Fruit fly (Drosophila melanogaster) whole organism, prepupa: Measurements from ENCODE around the gene CG15387.

Source experiments
- Blimp-1 ChIP-seq: fragments of 200-800 bp; sonication (Bioruptor generic); optimal IDR thresholded peaks from 3 replicates; lab custom pipeline; 2017; ENCODE audit warnings: missing biosample characterization, missing genetic modification characterization, mild to moderate bottlenecking, moderate library complexity, missing genetic modification reagents
- CG10631 ChIP-seq: fragments of 200-800 bp; sonication (Bioruptor generic); optimal IDR thresholded peaks from 2 replicates; lab custom pipeline; 2016; ENCODE audit warnings: missing biosample characterization, missing genetic modification characterization
- CG10669 ChIP-seq: fragments of 200-800 bp; sonication (Bioruptor generic); optimal IDR thresholded peaks from 3 replicates; lab custom pipeline; 2018; ENCODE audit warnings: missing biosample characterization, mild to moderate bottlenecking, missing genetic modification characterization, moderate library complexity
- CG11294 ChIP-seq: fragments of 200-800 bp; sonication (Bioruptor generic); IDR thresholded peaks from 2 replicates; pipeline ENCODE4 v1.3.6; 2022; ENCODE audit warnings: missing biosample characterization, missing genetic modification characterization
- CG11762 ChIP-seq: fragments of 200-800 bp; sonication (Bioruptor generic); optimal IDR thresholded peaks from 3 replicates; lab custom pipeline; 2016; ENCODE audit warnings: missing biosample characterization, missing genetic modification characterization; ENCODE audit not compliant: insufficient read depth
- CG11902 ChIP-seq: fragments of 200-800 bp; sonication (Bioruptor generic); optimal IDR thresholded peaks from 3 replicates; lab custom pipeline; 2016; ENCODE audit warnings: missing biosample characterization, missing genetic modification characterization
- CG15336 ChIP-seq: fragments of 200-800 bp; sonication (Bioruptor generic); IDR thresholded peaks from 2 replicates; pipeline ENCODE4 v1.3.6; 2022; ENCODE audit warnings: missing biosample characterization, missing genetic modification characterization
- CG1621 ChIP-seq: fragments of 200-800 bp; sonication (Bioruptor generic); optimal IDR thresholded peaks from 3 replicates; lab custom pipeline; 2018; ENCODE audit warnings: missing biosample characterization, mild to moderate bottlenecking, missing genetic modification characterization
- CG16779 ChIP-seq: fragments of 200-800 bp; sonication (Bioruptor generic); optimal IDR thresholded peaks from 3 replicates; lab custom pipeline; 2017; ENCODE audit warnings: missing biosample characterization, mild to moderate bottlenecking, missing genetic modification characterization
- CG3032 ChIP-seq: fragments of 200-800 bp; optimal IDR thresholded peaks from 2 replicates; lab custom pipeline; 2019; ENCODE audit warnings: missing biosample characterization, mild to moderate bottlenecking, missing genetic modification characterization, moderate library complexity
- CG31627 ChIP-seq: fragments of 200-800 bp; sonication (Bioruptor generic); optimal IDR thresholded peaks from 3 replicates; lab custom pipeline; 2016; ENCODE audit warnings: missing biosample characterization, missing genetic modification characterization
- CG32006 ChIP-seq: fragments of 200-800 bp; sonication (Bioruptor generic); optimal IDR thresholded peaks from 3 replicates; lab custom pipeline; 2017; ENCODE audit warnings: missing biosample characterization, mild to moderate bottlenecking, missing genetic modification characterization
- CG34406 ChIP-seq: fragments of 200-800 bp; sonication (Bioruptor generic); optimal IDR thresholded peaks from 3 replicates; lab custom pipeline; 2016; ENCODE audit warnings: missing biosample characterization, missing genetic modification characterization
- CG3919 ChIP-seq: fragments of 200-800 bp; sonication (Bioruptor generic); optimal IDR thresholded peaks from 3 replicates; lab custom pipeline; 2016; ENCODE audit warnings: missing biosample characterization, missing genetic modification characterization
- CG4318 ChIP-seq: fragments of 200-800 bp; sonication (Bioruptor generic); optimal IDR thresholded peaks from 3 replicates; lab custom pipeline; 2017; ENCODE audit warnings: missing biosample characterization, mild to moderate bottlenecking, missing genetic modification characterization
- CG6163 ChIP-seq: fragments of 200-800 bp; sonication (Bioruptor generic); IDR thresholded peaks from 3 replicates; pipeline ENCODE4 v1.3.6; 2022; ENCODE audit warnings: missing biosample characterization, missing genetic modification characterization
- CG6276 ChIP-seq: fragments of 200-800 bp; sonication (Bioruptor generic); optimal IDR thresholded peaks from 2 replicates; lab custom pipeline; 2017; ENCODE audit warnings: missing biosample characterization, mild to moderate bottlenecking, missing genetic modification characterization
- CG6808 ChIP-seq: fragments of 200-800 bp; sonication (Bioruptor generic); optimal IDR thresholded peaks from 3 replicates; lab custom pipeline; 2017; ENCODE audit warnings: missing biosample characterization, missing genetic modification characterization, mild to moderate bottlenecking, moderate library complexity, missing genetic modification reagents
- CG6854 ChIP-seq: fragments of 200-800 bp; sonication (Bioruptor generic); optimal IDR thresholded peaks from 2 replicates; lab custom pipeline; 2017; ENCODE audit warnings: missing biosample characterization, mild to moderate bottlenecking, missing genetic modification characterization
- CG8119 ChIP-seq: fragments of 200-800 bp; sonication (Bioruptor generic); IDR thresholded peaks from 3 replicates; pipeline ENCODE4 v1.3.6; 2022; ENCODE audit warnings: missing biosample characterization, missing genetic modification characterization
- CG8319 ChIP-seq: fragments of 200-800 bp; sonication (Bioruptor generic); optimal IDR thresholded peaks from 3 replicates; lab custom pipeline; 2016; ENCODE audit warnings: missing biosample characterization, missing genetic modification characterization
- CG8632 ChIP-seq: fragments of 200-800 bp; sonication (Bioruptor generic); optimal IDR thresholded peaks from 3 replicates; lab custom pipeline; 2016; ENCODE audit warnings: missing biosample characterization, missing genetic modification characterization
- CG9139 ChIP-seq: fragments of 200-800 bp; sonication (Bioruptor generic); optimal IDR thresholded peaks from 3 replicates; lab custom pipeline; 2017; ENCODE audit warnings: missing biosample characterization, mild to moderate bottlenecking, missing genetic modification characterization
- Eip75B ChIP-seq: fragments of 200-800 bp; sonication (Bioruptor generic); optimal IDR thresholded peaks from 3 replicates; lab custom pipeline; 2016; ENCODE audit warnings: missing biosample characterization, missing genetic modification characterization
- Eip78C ChIP-seq: fragments of 200-800 bp; sonication (Bioruptor generic); peaks from one replicate; lab custom pipeline; 2016; ENCODE audit warnings: missing biosample characterization, missing genetic modification characterization
- Eip93F ChIP-seq: fragments of 200-800 bp; sonication (Bioruptor generic); optimal IDR thresholded peaks from 2 replicates; lab custom pipeline; 2016; ENCODE audit warnings: missing biosample characterization, mild to moderate bottlenecking, missing genetic modification characterization
- Ets96B ChIP-seq: fragments of 200-800 bp; optimal IDR thresholded peaks from 2 replicates; lab custom pipeline; 2019; ENCODE audit warnings: missing biosample characterization, mild to moderate bottlenecking, missing genetic modification characterization, moderate library complexity
- Hr38 ChIP-seq: sonication (Bioruptor generic); optimal IDR thresholded peaks from 2 replicates; lab custom pipeline; 2016; ENCODE audit warnings: missing biosample characterization, missing genetic modification characterization
- Hr39 ChIP-seq: fragments of 200-800 bp; sonication (Bioruptor generic); optimal IDR thresholded peaks from 2 replicates; lab custom pipeline; 2016; ENCODE audit warnings: missing biosample characterization, missing genetic modification characterization
- Hr4 ChIP-seq: fragments of 200-800 bp; sonication (Bioruptor generic); optimal IDR thresholded peaks from 3 replicates; lab custom pipeline; 2016; ENCODE audit warnings: missing biosample characterization, missing genetic modification characterization
- Lpt ChIP-seq: fragments of 200-800 bp; sonication (Bioruptor generic); optimal IDR thresholded peaks from 3 replicates; lab custom pipeline; 2016; ENCODE audit warnings: missing biosample characterization, missing genetic modification characterization
- Met ChIP-seq: fragments of 200-800 bp; sonication (Bioruptor generic); optimal IDR thresholded peaks from 3 replicates; lab custom pipeline; 2016; ENCODE audit warnings: missing biosample characterization, missing genetic modification characterization
- OdsH ChIP-seq: fragments of 200-800 bp; sonication (Bioruptor generic); optimal IDR thresholded peaks from 3 replicates; lab custom pipeline; 2016; ENCODE audit warnings: missing biosample characterization, missing genetic modification characterization
- Smox ChIP-seq: fragments of 200-800 bp; sonication (Bioruptor generic); optimal IDR thresholded peaks from 3 replicates; lab custom pipeline; 2016; ENCODE audit warnings: missing biosample characterization, missing genetic modification characterization
- Sox102F ChIP-seq: fragments of 200-800 bp; sonication (Bioruptor generic); optimal IDR thresholded peaks from 2 replicates; lab custom pipeline; 2016; ENCODE audit warnings: missing biosample characterization, mild to moderate bottlenecking, missing genetic modification characterization
- Sox14 ChIP-seq: fragments of 200-800 bp; sonication (Bioruptor generic); optimal IDR thresholded peaks from 3 replicates; lab custom pipeline; 2016; ENCODE audit warnings: missing biosample characterization, missing genetic modification characterization
- Sox15 ChIP-seq: fragments of 200-800 bp; sonication (Bioruptor generic); optimal IDR thresholded peaks from 3 replicates; lab custom pipeline; 2016; ENCODE audit warnings: missing biosample characterization, missing genetic modification characterization
- achi ChIP-seq: fragments of 200-800 bp; sonication (Bioruptor generic); optimal IDR thresholded peaks from 3 replicates; lab custom pipeline; 2016; ENCODE audit warnings: missing biosample characterization, missing genetic modification characterization
- acj6 ChIP-seq: fragments of 200-800 bp; sonication (Bioruptor generic); optimal IDR thresholded peaks from 3 replicates; lab custom pipeline; 2016; ENCODE audit warnings: missing biosample characterization, missing genetic modification characterization
- cyc ChIP-seq: fragments of 200-800 bp; sonication (Bioruptor generic); optimal IDR thresholded peaks from 3 replicates; lab custom pipeline; 2016; ENCODE audit warnings: missing biosample characterization, missing genetic modification characterization
- dac ChIP-seq: fragments of 200-800 bp; sonication (Bioruptor generic); optimal IDR thresholded peaks from 2 replicates; lab custom pipeline; 2017; ENCODE audit warnings: missing biosample characterization, mild to moderate bottlenecking, missing genetic modification characterization
- eg ChIP-seq: fragments of 200-800 bp; sonication (Bioruptor generic); IDR thresholded peaks from 3 replicates; pipeline ENCODE4 v1.3.6; 2022; ENCODE audit warnings: missing biosample characterization, missing genetic modification characterization
- esn ChIP-seq: fragments of 200-800 bp; sonication (Bioruptor generic); optimal IDR thresholded peaks from 2 replicates; lab custom pipeline; 2016; ENCODE audit warnings: missing biosample characterization, mild to moderate bottlenecking, missing genetic modification characterization, moderate library complexity
- fd59A ChIP-seq: fragments of 200-800 bp; sonication (Bioruptor generic); optimal IDR thresholded peaks from 2 replicates; lab custom pipeline; 2017; ENCODE audit warnings: missing biosample characterization, mild to moderate bottlenecking, missing genetic modification characterization, missing genetic modification reagents
- fd85E ChIP-seq: fragments of 200-800 bp; sonication (Bioruptor generic); optimal IDR thresholded peaks from 3 replicates; lab custom pipeline; 2016; ENCODE audit warnings: missing biosample characterization, missing genetic modification characterization
- lz ChIP-seq: fragments of 200-800 bp; sonication (Bioruptor generic); optimal IDR thresholded peaks from 3 replicates; lab custom pipeline; 2016; ENCODE audit warnings: missing biosample characterization, missing genetic modification characterization
- pdm3 ChIP-seq: fragments of 200-800 bp; sonication (Bioruptor generic); optimal IDR thresholded peaks from 3 replicates; lab custom pipeline; 2016; ENCODE audit warnings: missing biosample characterization, missing genetic modification characterization
- spab ChIP-seq: fragments of 200-800 bp; sonication (Bioruptor generic); optimal IDR thresholded peaks from 2 replicates; lab custom pipeline; 2017; ENCODE audit warnings: missing biosample characterization, mild to moderate bottlenecking, missing genetic modification characterization, missing genetic modification reagents
- ss ChIP-seq, 2 experiments: fragments of 200-800 bp; sonication (Bioruptor generic); optimal IDR thresholded peaks; 2 replicates in 1 of 2; 3 replicates in 1 of 2; lab custom pipeline; 2017 to 2018; ENCODE audit warnings: mild to moderate bottlenecking in 2 of 2, missing biosample characterization in 2 of 2, missing genetic modification characterization in 2 of 2, moderate library complexity in 1 of 2
- svp ChIP-seq: fragments of 200-800 bp; sonication (Bioruptor generic); peaks from one replicate; lab custom pipeline; 2016; ENCODE audit warnings: missing biosample characterization, missing genetic modification characterization
- topi ChIP-seq: fragments of 200-800 bp; sonication (Bioruptor generic); optimal IDR thresholded peaks from 3 replicates; lab custom pipeline; 2016; ENCODE audit warnings: missing biosample characterization, missing genetic modification characterization
- vri ChIP-seq: fragments of 200-800 bp; sonication (Bioruptor generic); optimal IDR thresholded peaks from 3 replicates; lab custom pipeline; 2016; ENCODE audit warnings: missing biosample characterization, mild to moderate bottlenecking, missing genetic modification characterization

Gene CG15387

DNA sequence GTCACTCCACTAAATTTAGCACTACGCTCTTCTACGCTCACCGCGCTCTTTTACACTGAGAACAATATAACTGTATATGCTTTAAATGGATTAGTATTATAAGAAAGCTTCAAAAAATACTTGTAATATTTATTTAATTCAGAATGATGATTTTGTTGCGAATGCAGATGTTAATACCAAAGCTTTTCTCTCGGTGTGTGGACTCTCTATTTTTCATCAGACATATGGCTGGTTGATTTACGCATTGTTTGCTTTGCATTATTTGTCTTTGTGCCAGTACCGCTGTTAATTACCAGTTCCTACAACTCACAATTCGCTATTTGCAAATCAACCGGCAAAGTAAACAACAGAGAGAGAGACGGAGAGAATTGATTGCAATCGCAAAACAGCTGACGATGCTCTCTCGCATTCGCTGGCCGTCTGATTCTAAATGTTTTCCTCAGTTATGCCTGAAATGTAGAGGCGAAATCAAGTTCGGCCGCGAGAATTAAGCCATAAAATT is 4.4 kb downstream of the CG15387 start:
- TF ChIP-seq CG6854 (GFP tag; lab: Kevin White, UChicago): peak; percentile 85
- TF ChIP-seq eg (GFP tag; lab: Robert Waterston, UW): peak; percentile 100
- peak; percentile 96 for TF ChIP-seq dac (GFP tag; lab: Kevin White, UChicago)
- TF ChIP-seq CG11762 (GFP tag; lab: Kevin White, UChicago): peak; percentile 97
- peak; percentile 99 for TF ChIP-seq Eip75B (GFP tag; lab: Kevin White, UChicago)
- peak; percentile 98 for TF ChIP-seq Lpt (GFP tag; lab: Kevin White, UChicago)
- peak; percentile 98 for TF ChIP-seq CG6808 (GFP tag; lab: Kevin White, UChicago)
- peak; percentile 98 for TF ChIP-seq CG16779 (tag; lab: Kevin White, UChicago)
- TF ChIP-seq topi (GFP tag; lab: Kevin White, UChicago): peak; percentile 98
- peak; percentile 94 for TF ChIP-seq fd85E
- TF ChIP-seq Sox14 (GFP tag; lab: Kevin White, UChicago): peak; percentile 99
- TF ChIP-seq CG3032: peak; percentile 98
- TF ChIP-seq Met (GFP tag; lab: Kevin White, UChicago): peak; percentile 99
- TF ChIP-seq Hr4: peak; percentile 100
- peak; percentile 98 for TF ChIP-seq achi (GFP tag; lab: Kevin White, UChicago)
- TF ChIP-seq CG10631 (GFP tag; lab: Kevin White, UChicago): peak; percentile 99
- TF ChIP-seq pdm3: peak; percentile 99
- TF ChIP-seq CG11294 (GFP tag; lab: Robert Waterston, UW): peak; percentile 99
- peak; percentile 99 for TF ChIP-seq vri (GFP tag; lab: Kevin White, UChicago)
- TF ChIP-seq esn (GFP tag; lab: Kevin White, UChicago): peak; percentile 99
- TF ChIP-seq CG34406 (GFP tag; lab: Kevin White, UChicago): peak; percentile 99
- TF ChIP-seq CG1621 (tag; lab: Kevin White, UChicago): peak; percentile 98
- TF ChIP-seq CG8119 (GFP tag; lab: Robert Waterston, UW): peak; percentile 100
- TF ChIP-seq Hr38: peak; percentile 85
- peak; percentile 97 for TF ChIP-seq CG9139 (GFP tag; lab: Kevin White, UChicago)
- peak; percentile 99 for TF ChIP-seq fd59A (GFP tag; lab: Kevin White, UChicago)
- peak; percentile 99 for TF ChIP-seq CG8632 (GFP tag; lab: Kevin White, UChicago)
- peak; percentile 99 for TF ChIP-seq CG3919 (GFP tag; lab: Kevin White, UChicago)
- TF ChIP-seq svp (GFP tag; lab: Kevin White, UChicago): peak; percentile 98
- peak; percentile 97 for TF ChIP-seq cyc
- TF ChIP-seq CG32006 (GFP tag; lab: Kevin White, UChicago): peak; percentile 99
- TF ChIP-seq CG8319 (GFP tag; lab: Kevin White, UChicago): peak; percentile 98
- peak; percentile 97 for TF ChIP-seq Smox
- peak; percentile 97 for TF ChIP-seq CG6276
- peak; percentile 99 for TF ChIP-seq spab (GFP tag; lab: Kevin White, UChicago)
- TF ChIP-seq Sox15 (GFP tag; lab: Kevin White, UChicago): peak; percentile 95
- TF ChIP-seq ss (GFP tag; optimal IDR thresholded peaks at IDR 0.05; lab: Kevin White, UChicago): peak; percentile 97 to 99
- peak; percentile 87 for TF ChIP-seq Blimp-1 (GFP tag; lab: Kevin White, UChicago)
- peak; percentile 100 for TF ChIP-seq Eip78C (GFP tag; lab: Kevin White, UChicago)
- TF ChIP-seq OdsH: peak; percentile 99
- peak; percentile 99 for TF ChIP-seq CG10669 (GFP tag; lab: Kevin White, UChicago)
- TF ChIP-seq CG31627 (GFP tag; lab: Kevin White, UChicago): peak; percentile 97
- TF ChIP-seq acj6 (GFP tag; lab: Kevin White, UChicago): peak; percentile 98
- peak; percentile 98 for TF ChIP-seq lz
- peak; percentile 96 for TF ChIP-seq CG4318 (GFP tag; lab: Kevin White, UChicago)
- peak; percentile 97 for TF ChIP-seq Hr39 (GFP tag; lab: Kevin White, UChicago)
- TF ChIP-seq CG6163 (GFP tag; lab: Robert Waterston, UW): peak; percentile 100
- TF ChIP-seq Eip93F (GFP tag; lab: Kevin White, UChicago): peak; percentile 95
- peak; percentile 98 for TF ChIP-seq Ets96B (tag; lab: Kevin White, UChicago)
- TF ChIP-seq CG15336 (GFP tag; lab: Robert Waterston, UW): peak; percentile 100
- TF ChIP-seq CG11902 (GFP tag; lab: Kevin White, UChicago): peak; percentile 95
- TF ChIP-seq Sox102F: peak; percentile 99
